Worm (Caenorhabditis elegans) whole organism, early embryonic: ENCODE measurements around the gene ZK856.18.

Experiments used
- aly-1 ChIP-seq: sonication (generic microtip); optimal IDR thresholded peaks from 2 replicates; lab custom pipeline; 2016; ENCODE audit warnings: missing genetic modification characterization, missing compliant biosample characterization
- tbx-37 ChIP-seq: fragments of 200-800 bp; sonication (Bioruptor generic); conservative IDR thresholded peaks from 2 replicates; pipeline ENCODE4 v1.3.6; 2022; ENCODE audit warnings: missing genetic modification reagents, missing genetic modification characterization, missing compliant biosample characterization
- tra-4 ChIP-seq: sonication (generic microtip); optimal IDR thresholded peaks from 2 replicates; lab custom pipeline; 2017; ENCODE audit warnings: missing genetic modification characterization, missing compliant biosample characterization

DNA sequence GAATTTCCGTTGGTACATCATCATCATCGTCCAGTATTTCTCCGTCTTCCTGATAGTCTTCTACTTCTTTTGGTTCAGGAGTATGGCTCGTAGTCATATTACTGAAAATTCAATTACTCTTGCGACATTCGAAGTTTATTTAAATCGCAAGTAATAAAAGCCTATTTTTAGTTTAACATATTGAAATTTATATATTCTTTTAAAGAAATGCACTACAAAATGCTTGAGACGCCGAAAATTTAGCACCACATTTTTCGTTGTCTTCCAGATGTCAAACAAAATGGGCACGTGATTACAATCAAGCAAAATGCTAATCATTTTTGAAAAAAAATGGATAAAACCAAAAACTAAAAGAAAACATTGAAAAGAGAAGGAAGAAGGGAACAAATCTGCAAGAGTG lies 26.2 kb upstream of the ZK856.18 start, which contains the start of gene zhit-3:
- no peak for TF ChIP-seq aly-1 (tag; lab: Kevin White, UChicago)
- no peak for TF ChIP-seq tra-4 (tag; lab: Kevin White, UChicago)
- TF ChIP-seq tbx-37 (GFP tag; lab: Robert Waterston, UW), result no peak
